Worm (Caenorhabditis elegans) whole organism, L4/young adult: ENCODE data around the gene C54D10.4.

Experiments used
- W03F9.2 ChIP-seq: fragments of 150-350 bp; optimal IDR thresholded peaks from 2 replicates; lab custom pipeline; 2014; ENCODE audit warnings: missing biosample characterization, missing genetic modification characterization
- dao-5 ChIP-seq: sonication (generic microtip); optimal IDR thresholded peaks from 2 replicates; lab custom pipeline; 2016; ENCODE audit warnings: missing genotype, missing genetic modification characterization, moderate library complexity, missing compliant biosample characterization
- him-1 ChIP-seq: sonication (generic microtip); optimal IDR thresholded peaks from 2 replicates; lab custom pipeline; 2016; ENCODE audit warnings: missing genotype, missing genetic modification reagents, missing genetic modification characterization, missing compliant biosample characterization

- TF ChIP-seq dao-5 (tag; lab: Kevin White, UChicago), result no peak
- TF ChIP-seq W03F9.2 (tag; lab: Kevin White, UChicago), result no peak
- no peak for TF ChIP-seq him-1 (tag; lab: Kevin White, UChicago)
These were observed 20.7 kb upstream of the C54D10.4 start, which contains the start of gene pals-37 for ce11 chrV:12441420-12441819.
